Worm (Caenorhabditis elegans) whole organism, mixed stage, embryonic: ENCODE measurements around the gene qui-1.
"Not testable (repeated sequence)": the region's sequence is repeated elsewhere in the genome, so short reads cannot be mapped to it uniquely, and the experiment has no call there.

Experiments
- M03D4.4 ChIP-seq: sonication (generic microtip); optimal IDR thresholded peaks from 2 replicates; lab custom pipeline; 2017; ENCODE audit warnings: mild to moderate bottlenecking, missing genetic modification characterization, missing compliant biosample characterization
- blmp-1 ChIP-seq: fragments of 150-350 bp; optimal IDR thresholded peaks from 2 replicates; lab custom pipeline; 2014; ENCODE audit warnings: missing biosample characterization, missing genetic modification characterization
- ceh-39 ChIP-seq: fragments of 150-350 bp; optimal IDR thresholded peaks from 2 replicates; lab custom pipeline; 2014; ENCODE audit warnings: missing biosample characterization, missing genetic modification characterization
- ceh-43 ChIP-seq: fragments of 200-800 bp; sonication (Bioruptor generic); optimal IDR thresholded peaks from 2 replicates; lab custom pipeline; 2018; ENCODE audit warnings: mild to moderate bottlenecking, missing genetic modification characterization, moderate library complexity, missing compliant biosample characterization
- ceh-83 ChIP-seq: fragments of 200-800 bp; sonication (Bioruptor generic); optimal IDR thresholded peaks from 2 replicates; lab custom pipeline; 2018; ENCODE audit warnings: mild to moderate bottlenecking, missing genetic modification characterization, missing compliant biosample characterization
- ces-1 ChIP-seq: fragments of 150-350 bp; optimal IDR thresholded peaks from 2 replicates; lab custom pipeline; 2014; ENCODE audit warnings: missing biosample characterization, missing genetic modification reagents, missing genetic modification characterization
- drap-1 ChIP-seq: fragments of 200-800 bp; sonication (Bioruptor generic); optimal IDR thresholded peaks from 3 replicates; lab custom pipeline; 2018; ENCODE audit warnings: mild to moderate bottlenecking, missing genetic modification characterization, missing compliant biosample characterization
- elt-1 ChIP-seq: sonication (generic microtip); optimal IDR thresholded peaks from 2 replicates; lab custom pipeline; 2017; ENCODE audit warnings: missing genetic modification characterization, mild to moderate bottlenecking, missing compliant biosample characterization, antibody characterized with exemption, moderate library complexity, borderline replicate concordance; ENCODE audit not compliant: insufficient read depth
- elt-3 ChIP-seq: fragments of 150-350 bp; optimal IDR thresholded peaks from 2 replicates; lab custom pipeline; 2014; ENCODE audit warnings: missing biosample characterization, missing genetic modification characterization
- flh-1 ChIP-seq: fragments of 200-800 bp; sonication (Bioruptor generic); optimal IDR thresholded peaks from 2 replicates; lab custom pipeline; 2018; ENCODE audit warnings: mild to moderate bottlenecking, missing genetic modification characterization, moderate library complexity, missing compliant biosample characterization
- ham-2 ChIP-seq: fragments of 200-800 bp; sonication (Bioruptor generic); optimal IDR thresholded peaks from 2 replicates; lab custom pipeline; 2018; ENCODE audit warnings: mild to moderate bottlenecking, missing genetic modification characterization, missing compliant biosample characterization
- hlh-1 ChIP-seq: fragments of 150-350 bp; optimal IDR thresholded peaks from 2 replicates; lab custom pipeline; 2014; ENCODE audit warnings: missing biosample characterization, missing genetic modification reagents, missing genetic modification characterization
- lin-13 ChIP-seq: fragments of 150-350 bp; optimal IDR thresholded peaks from 2 replicates; lab custom pipeline; 2014; ENCODE audit warnings: missing biosample characterization, missing genetic modification characterization
- lin-32 ChIP-seq: fragments of 200-800 bp; sonication (Bioruptor generic); optimal IDR thresholded peaks from 2 replicates; lab custom pipeline; 2018; ENCODE audit warnings: mild to moderate bottlenecking, missing genetic modification characterization, missing compliant biosample characterization
- lsy-2 ChIP-seq: fragments of 150-350 bp; optimal IDR thresholded peaks from 2 replicates; lab custom pipeline; 2014; ENCODE audit warnings: missing biosample characterization, missing genetic modification characterization
- mab-5 ChIP-seq: fragments of 150-350 bp; optimal IDR thresholded peaks from 2 replicates; lab custom pipeline; 2014; ENCODE audit warnings: missing biosample characterization, missing genetic modification characterization
- mls-2 ChIP-seq: sonication (generic microtip); optimal IDR thresholded peaks from 2 replicates; lab custom pipeline; 2016; ENCODE audit warnings: mild to moderate bottlenecking, missing genetic modification characterization, moderate library complexity, missing compliant biosample characterization
- nhr-12 ChIP-seq: fragments of 150-350 bp; optimal IDR thresholded peaks from 2 replicates; lab custom pipeline; 2014; ENCODE audit warnings: missing biosample characterization, missing genetic modification characterization
- nhr-2 ChIP-seq: fragments of 150-350 bp; optimal IDR thresholded peaks from 2 replicates; lab custom pipeline; 2014; ENCODE audit warnings: missing biosample characterization, missing genetic modification characterization
- nhr-237 ChIP-seq: fragments of 150-350 bp; optimal IDR thresholded peaks from 2 replicates; lab custom pipeline; 2014; ENCODE audit warnings: missing biosample characterization, missing genetic modification characterization
- nhr-28 ChIP-seq: fragments of 150-350 bp; optimal IDR thresholded peaks from 2 replicates; lab custom pipeline; 2014; ENCODE audit warnings: missing biosample characterization, missing genetic modification characterization
- pha-4 ChIP-seq: fragments of 150-350 bp; optimal IDR thresholded peaks from 2 replicates; lab custom pipeline; 2018; ENCODE audit warnings: missing biosample characterization, missing genetic modification reagents, missing genetic modification characterization
- sem-2 ChIP-seq: fragments of 200-800 bp; sonication (Bioruptor generic); optimal IDR thresholded peaks from 2 replicates; lab custom pipeline; 2018; ENCODE audit warnings: mild to moderate bottlenecking, missing genetic modification characterization, missing compliant biosample characterization
- snpc-4 ChIP-seq: fragments of 150-350 bp; optimal IDR thresholded peaks from 2 replicates; lab custom pipeline; 2014; ENCODE audit warnings: missing biosample characterization, missing genetic modification characterization
- sptf-1 ChIP-seq: sonication (generic microtip); optimal IDR thresholded peaks from 2 replicates; lab custom pipeline; 2017; ENCODE audit warnings: mild to moderate bottlenecking, missing genetic modification characterization, moderate library complexity, missing compliant biosample characterization
- tbx-8 ChIP-seq: fragments of 200-800 bp; sonication (Bioruptor generic); optimal IDR thresholded peaks from 2 replicates; lab custom pipeline; 2018; ENCODE audit warnings: mild to moderate bottlenecking, missing genetic modification characterization, moderate library complexity, missing compliant biosample characterization
- unc-120 ChIP-seq: sonication (generic microtip); optimal IDR thresholded peaks from 2 replicates; lab custom pipeline; 2017; ENCODE audit warnings: missing genetic modification characterization, missing compliant biosample characterization; ENCODE audit not compliant: poor library complexity, severe bottlenecking
- zip-8 ChIP-seq: fragments of 150-350 bp; optimal IDR thresholded peaks from 2 replicates; lab custom pipeline; 2014; ENCODE audit warnings: missing biosample characterization, missing genetic modification characterization
- ztf-11 ChIP-seq: fragments of 150-350 bp; optimal IDR thresholded peaks from 2 replicates; lab custom pipeline; 2014; ENCODE audit warnings: missing biosample characterization, missing genetic modification characterization

The qui-1 gene

DNA sequence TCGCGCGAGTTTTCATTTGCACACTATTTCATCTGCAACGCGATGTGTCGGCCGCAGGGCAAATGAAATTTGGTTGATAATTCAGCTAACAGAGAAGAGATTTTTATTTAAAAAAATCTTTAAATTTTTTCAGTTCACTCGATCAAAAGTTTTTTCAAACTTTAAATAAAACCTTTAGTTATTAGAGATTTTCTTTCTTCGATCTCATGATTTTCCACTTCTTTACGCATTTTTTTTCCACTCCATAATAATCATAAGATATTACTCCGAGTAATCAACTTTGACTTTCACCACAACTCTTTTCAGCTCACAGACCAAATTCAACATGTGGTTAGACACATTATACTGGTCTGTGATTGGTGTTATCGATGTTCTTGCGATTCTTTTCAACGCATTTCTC, 13.1 kb downstream of the qui-1 start, which contains the start of gene srd-10:
Gene srd-10 (plus strand): TSS at position 301 of the 400 bp plus-strand sequence.
- TF ChIP-seq ceh-39 (no peak), blmp-1 (no peak), nhr-28 (tag; lab: Kevin White, UChicago) (no peak), ces-1 (GFP tag; lab: Kevin White, UChicago) (no peak), lsy-2 (tag; lab: Kevin White, UChicago) (no peak), lin-32 (GFP tag; lab: Kevin White, UChicago) (no peak), elt-3 (tag; lab: Kevin White, UChicago) (no peak), hlh-1 (tag; lab: Kevin White, UChicago) (no peak), unc-120 (tag; lab: Kevin White, UChicago) (no peak), zip-8 (tag; lab: Kevin White, UChicago) (no peak), tbx-8 (no peak), elt-1 (tag; lab: Kevin White, UChicago) (no peak)

DNA sequence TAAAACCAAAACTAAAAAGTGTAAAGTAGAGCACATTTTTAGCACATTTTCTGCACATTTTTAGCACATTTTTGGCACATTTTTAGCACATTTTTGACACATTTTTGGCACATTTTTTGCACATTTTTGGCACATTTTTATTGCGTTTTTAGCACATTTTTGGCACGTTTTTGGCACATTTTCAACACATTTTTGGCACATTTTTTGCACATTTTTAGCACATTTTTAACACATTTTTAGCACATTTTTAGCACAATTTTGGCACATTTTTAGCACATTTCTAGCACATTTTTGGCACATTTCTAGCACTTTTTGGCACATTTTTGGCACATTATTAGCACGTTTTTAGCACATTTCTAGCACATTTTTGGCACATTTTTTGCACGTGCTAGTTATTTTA, 14.0 kb downstream of the qui-1 start:
- no peak for TF ChIP-seq unc-120 (tag; lab: Kevin White, UChicago)
- TF ChIP-seq pha-4 (tag; lab: Kevin White, UChicago): no peak
- TF ChIP-seq elt-1 (tag; lab: Kevin White, UChicago): no peak
- TF ChIP-seq ham-2: no peak
- no peak for TF ChIP-seq hlh-1 (tag; lab: Kevin White, UChicago)
- no peak for TF ChIP-seq drap-1
- no peak for TF ChIP-seq ceh-83 (GFP tag; lab: Kevin White, UChicago)
- TF ChIP-seq mls-2 (tag; lab: Kevin White, UChicago): no peak

DNA sequence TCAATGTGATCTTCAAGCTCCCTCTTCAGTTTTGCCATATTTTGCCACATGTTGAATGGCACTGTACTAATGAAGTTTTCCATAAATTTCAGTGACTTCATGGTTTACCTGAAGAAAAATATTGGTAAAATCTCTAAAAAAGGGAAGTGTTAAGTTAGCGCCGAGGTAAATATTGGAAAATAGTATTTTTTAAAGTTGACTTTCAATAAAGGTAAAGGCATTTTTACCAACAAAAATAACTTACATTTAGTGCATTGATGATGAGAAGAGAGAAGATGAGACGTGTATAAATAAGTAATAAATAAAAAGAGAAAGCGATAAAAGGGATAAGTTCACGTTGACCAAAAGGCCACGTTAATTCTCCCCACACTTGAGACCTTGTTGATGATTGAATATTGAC, 16.5 kb downstream of the qui-1 start, which contains the start of gene Y45F10B.8:
Gene Y45F10B.8 (minus strand): TSS at position 101 of the 400 bp plus-strand sequence.
- not testable (repeated sequence) for TF ChIP-seq zip-8, mab-5, nhr-237 (tag; lab: Kevin White, UChicago)

DNA sequence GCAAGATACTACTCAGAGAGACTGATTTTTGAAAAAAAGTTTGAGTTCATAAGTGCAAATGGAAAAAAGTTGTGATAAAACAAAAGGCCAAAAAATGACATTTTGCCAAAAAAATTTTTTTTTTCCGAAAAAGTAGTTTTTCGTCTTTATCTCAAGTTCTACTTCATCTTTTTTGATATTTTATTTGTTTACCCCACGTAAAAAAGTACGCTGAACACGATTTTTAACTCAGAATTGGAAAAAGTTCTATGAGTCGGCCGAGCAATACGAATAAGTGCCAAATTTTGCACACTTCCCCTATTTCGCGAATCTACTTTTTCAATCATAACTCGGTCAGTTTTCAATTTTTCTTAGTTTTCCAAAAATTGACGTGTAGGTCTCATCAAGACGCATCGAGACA, 17.3 kb downstream of the qui-1 start, which contains the start of gene sru-16:
Gene sru-16 (plus strand): TSS at position 301 of the 400 bp plus-strand sequence.
- TF ChIP-seq drap-1; nhr-2 (tag; lab: Kevin White, UChicago); mab-5 (tag; lab: Kevin White, UChicago): not testable (repeated sequence)

DNA sequence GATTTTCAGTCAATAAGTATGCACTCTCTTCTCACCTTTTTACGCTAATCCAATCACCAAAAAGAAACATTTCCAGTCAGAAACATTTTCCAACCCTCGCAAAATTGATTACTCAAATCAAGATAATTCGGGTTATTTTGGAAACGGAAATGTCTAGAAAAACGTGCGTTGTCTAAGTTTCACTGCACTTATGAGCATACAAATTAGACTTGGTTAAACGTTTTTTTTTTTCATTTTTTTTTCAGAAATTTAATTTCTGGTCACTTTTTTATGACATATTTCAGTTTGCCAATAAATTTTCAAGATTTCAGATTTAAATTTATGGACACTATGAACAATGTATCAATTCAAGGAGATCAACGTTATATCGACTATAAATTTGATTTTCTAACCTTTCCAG, 21.2 kb downstream of the qui-1 start, which contains the start of gene sru-12:
Gene sru-12 (plus strand): TSS at position 301 of the 400 bp plus-strand sequence.
- TF ChIP-seq ztf-11 (no peak), ceh-43 (no peak), tbx-8 (no peak), drap-1 (no peak), sem-2 (no peak), pha-4 (tag; lab: Kevin White, UChicago) (no peak), lin-32 (GFP tag; lab: Kevin White, UChicago) (no peak), unc-120 (tag; lab: Kevin White, UChicago) (no peak), nhr-237 (tag; lab: Kevin White, UChicago) (no peak), elt-1 (tag; lab: Kevin White, UChicago) (no peak), ces-1 (GFP tag; lab: Kevin White, UChicago) (no peak), flh-1 (GFP tag; lab: Kevin White, UChicago) (no peak), nhr-12 (no peak), zip-8 (tag; lab: Kevin White, UChicago) (no peak)

DNA sequence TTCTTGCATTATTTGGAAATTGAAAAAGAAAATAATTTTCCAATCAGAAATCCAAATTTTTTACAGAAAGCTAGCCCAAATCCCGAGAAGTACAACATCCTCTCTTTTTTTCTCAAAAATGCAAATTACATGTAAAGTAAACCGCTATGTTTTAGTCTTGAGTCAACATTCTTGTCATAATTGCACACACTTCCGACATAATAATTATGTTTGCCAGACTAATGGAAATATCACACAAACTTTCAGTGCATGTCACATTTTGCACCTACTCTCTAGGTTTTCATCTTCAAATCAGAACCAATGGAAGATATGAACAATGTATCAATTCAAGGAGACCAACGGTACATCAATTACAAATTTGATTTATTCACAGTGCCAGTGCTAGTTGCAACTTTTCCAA, 23.0 kb downstream of the qui-1 start, which contains the start of gene sru-11:
Gene sru-11 (plus strand): TSS at position 301 of the 400 bp plus-strand sequence.
- TF ChIP-seq ceh-39: no peak
- no peak for TF ChIP-seq sptf-1 (tag; lab: Kevin White, UChicago)

DNA sequence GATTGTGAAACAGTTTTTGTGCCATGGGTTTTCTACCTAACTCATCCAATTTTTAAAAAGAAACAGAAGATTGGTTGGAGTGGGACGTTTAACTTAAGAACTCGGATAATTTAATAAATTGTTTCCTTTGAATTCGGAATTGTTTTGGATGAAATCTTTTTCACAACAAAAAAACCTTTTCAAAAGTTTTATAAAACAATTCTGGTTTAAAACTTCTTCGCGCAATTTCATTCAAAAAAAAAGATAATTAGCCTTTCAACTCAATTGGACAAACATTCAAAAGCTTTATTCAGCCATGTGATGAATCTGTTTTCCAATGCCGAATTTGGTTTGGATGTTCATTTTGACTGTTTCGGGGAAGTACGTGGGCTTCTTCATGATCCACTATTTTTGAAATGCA, 25.5 kb downstream of the qui-1 start, which contains the start of gene Y45F10B.12:
Gene Y45F10B.12 (plus strand): TSS at position 301 of the 400 bp plus-strand sequence.
- TF ChIP-seq mls-2 (tag; lab: Kevin White, UChicago) (no peak), M03D4.4 (tag; lab: Kevin White, UChicago) (no peak), nhr-2 (tag; lab: Kevin White, UChicago) (no peak), lin-13 (tag; lab: Kevin White, UChicago) (no peak), elt-1 (tag; lab: Kevin White, UChicago) (no peak), sem-2 (no peak), pha-4 (tag; lab: Kevin White, UChicago) (no peak), ces-1 (GFP tag; lab: Kevin White, UChicago) (no peak), ham-2 (no peak), nhr-12 (no peak), snpc-4 (tag; lab: Kevin White, UChicago) (no peak), ztf-11 (no peak), elt-3 (tag; lab: Kevin White, UChicago) (no peak), hlh-1 (tag; lab: Kevin White, UChicago) (no peak), flh-1 (GFP tag; lab: Kevin White, UChicago) (no peak), nhr-237 (tag; lab: Kevin White, UChicago) (no peak)
